Worm (Caenorhabditis elegans) whole organism, late embryonic: ENCODE measurements around the gene D2096.5.

ENCODE experiments used
- C38D4.7 ChIP-seq: fragments of 200-800 bp; sonication (Bioruptor generic); optimal IDR thresholded peaks from 2 replicates; lab custom pipeline; 2018; ENCODE audit warnings: mild to moderate bottlenecking, missing genetic modification characterization, moderate library complexity, missing compliant biosample characterization
- K09A11.1 ChIP-seq: sonication (generic microtip); optimal IDR thresholded peaks from 2 replicates; lab custom pipeline; 2017; ENCODE audit warnings: antibody characterized with exemption, mild to moderate bottlenecking, missing genetic modification characterization, missing compliant biosample characterization; ENCODE audit not compliant: insufficient read depth
- ceh-6 ChIP-seq: fragments of 200-800 bp; sonication (Bioruptor generic); optimal IDR thresholded peaks from 2 replicates; lab custom pipeline; 2018; ENCODE audit warnings: mild to moderate bottlenecking, missing genetic modification characterization, missing compliant biosample characterization
- fkh-10 ChIP-seq: fragments of 150-350 bp; optimal IDR thresholded peaks from 2 replicates; lab custom pipeline; 2014; ENCODE audit warnings: missing biosample characterization, missing genetic modification reagents, missing genetic modification characterization
- hlh-15 ChIP-seq: sonication (generic microtip); optimal IDR thresholded peaks from 2 replicates; lab custom pipeline; 2016; ENCODE audit warnings: missing genetic modification characterization, missing compliant biosample characterization
- hlh-6 ChIP-seq: sonication (generic microtip); optimal IDR thresholded peaks from 2 replicates; lab custom pipeline; 2016; ENCODE audit warnings: missing genotype, missing genetic modification characterization, missing compliant biosample characterization
- nfya-1 ChIP-seq: sonication (generic microtip); optimal IDR thresholded peaks from 2 replicates; lab custom pipeline; 2017; ENCODE audit warnings: missing genetic modification characterization, mild to moderate bottlenecking, missing compliant biosample characterization, antibody characterized with exemption, moderate library complexity
- nhr-11 ChIP-seq: fragments of 150-350 bp; optimal IDR thresholded peaks from 2 replicates; lab custom pipeline; 2014; ENCODE audit warnings: missing biosample characterization, missing genetic modification characterization
- tbx-2 ChIP-seq: sonication (generic microtip); optimal IDR thresholded peaks from 2 replicates; lab custom pipeline; 2016; ENCODE audit warnings: missing genetic modification characterization, missing compliant biosample characterization

DNA sequence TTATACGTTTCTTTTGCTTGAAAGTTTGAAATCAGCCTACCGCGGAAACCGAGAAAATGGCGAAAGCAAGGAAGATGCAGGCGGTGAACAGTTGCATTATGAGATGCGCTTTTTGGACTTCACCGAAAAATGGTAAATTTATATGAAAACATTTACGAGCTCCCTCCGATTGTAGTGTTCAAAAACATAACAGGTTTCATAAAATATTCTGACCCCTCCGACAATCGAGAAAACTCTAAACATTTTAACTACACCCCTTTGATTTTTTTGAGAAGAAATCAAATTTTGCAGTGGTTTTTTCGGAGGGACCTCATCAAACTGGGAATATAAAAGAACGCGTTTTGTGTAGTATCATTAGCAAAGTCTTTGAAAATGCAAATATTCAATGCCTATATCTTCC lies 12.5 kb downstream of the D2096.5 start, which contains the start of the genes F17E9.18 and F17E9.15:
- TF ChIP-seq fkh-10 (no peak), ceh-6 (GFP tag; lab: Kevin White, UChicago) (no peak), nhr-11 (tag; lab: Kevin White, UChicago) (no peak), C38D4.7 (no peak), hlh-15 (tag; lab: Kevin White, UChicago) (no peak), tbx-2 (tag; lab: Kevin White, UChicago) (no peak), nfya-1 (no peak), K09A11.1 (no peak), hlh-6 (tag; lab: Kevin White, UChicago) (no peak)
